Worm (Caenorhabditis elegans) whole organism, early embryonic: ENCODE measurements around the gene mtp-18.
A peak's percentile ranks its signal among the peaks of the same experiment; 100 is the strongest.

Experiments
- B0310.2 ChIP-seq: sonication (generic microtip); optimal IDR thresholded peaks from 2 replicates; lab custom pipeline; 2016; ENCODE audit warnings: mild to moderate bottlenecking, missing genetic modification characterization, missing compliant biosample characterization
- F13C5.2 ChIP-seq: sonication (generic microtip); optimal IDR thresholded peaks from 2 replicates; lab custom pipeline; 2017; ENCODE audit warnings: mild to moderate bottlenecking, missing genetic modification characterization, inconsistent platforms, missing compliant biosample characterization
- aly-1 ChIP-seq: sonication (generic microtip); optimal IDR thresholded peaks from 2 replicates; lab custom pipeline; 2016; ENCODE audit warnings: missing genetic modification characterization, missing compliant biosample characterization
- ama-1 ChIP-seq: fragments of 150-350 bp; optimal IDR thresholded peaks from 2 replicates; lab custom pipeline; 2014
- ceh-13 ChIP-seq: fragments of 200-800 bp; sonication (Bioruptor generic); optimal IDR thresholded peaks from 2 replicates; lab custom pipeline; 2018; ENCODE audit warnings: mild to moderate bottlenecking, missing genetic modification characterization, missing compliant biosample characterization
- ceh-36 ChIP-seq: sonication (generic microtip); optimal IDR thresholded peaks from 2 replicates; lab custom pipeline; 2016; ENCODE audit warnings: missing genetic modification characterization, inconsistent platforms, missing compliant biosample characterization
- ets-7 ChIP-seq: sonication (generic microtip); optimal IDR thresholded peaks from 2 replicates; lab custom pipeline; 2016; ENCODE audit warnings: missing genotype, missing genetic modification characterization, missing compliant biosample characterization
- flt-1 ChIP-seq: fragments of 200-800 bp; sonication (Bioruptor generic); IDR thresholded peaks from 2 replicates; pipeline ENCODE4 v1.3.6; 2022; ENCODE audit warnings: missing genetic modification characterization, missing compliant biosample characterization
- hmbx-1 ChIP-seq: sonication (generic microtip); optimal IDR thresholded peaks from 2 replicates; lab custom pipeline; 2016; ENCODE audit warnings: mild to moderate bottlenecking, missing genetic modification characterization, missing compliant biosample characterization
- hmg-4 ChIP-seq: fragments of 200-800 bp; sonication (Bioruptor generic); optimal IDR thresholded peaks from 2 replicates; lab custom pipeline; 2018; ENCODE audit warnings: mild to moderate bottlenecking, missing genetic modification characterization, missing compliant biosample characterization
- hnd-1 ChIP-seq: sonication (generic microtip); optimal IDR thresholded peaks from 2 replicates; lab custom pipeline; 2016; ENCODE audit warnings: missing genetic modification characterization, missing compliant biosample characterization
- pes-1 ChIP-seq: fragments of 200-800 bp; sonication (Bioruptor generic); IDR thresholded peaks from 2 replicates; pipeline ENCODE4 v1.3.6; 2022; ENCODE audit warnings: missing genetic modification reagents, missing genetic modification characterization, missing compliant biosample characterization
- scrt-1 ChIP-seq: fragments of 200-800 bp; sonication (Bioruptor generic); IDR thresholded peaks from 2 replicates; pipeline ENCODE4 v1.3.6; 2022; ENCODE audit warnings: missing genetic modification characterization, missing compliant biosample characterization
- sea-1 ChIP-seq: fragments of 200-800 bp; sonication (Bioruptor generic); conservative IDR thresholded peaks from 2 replicates; pipeline ENCODE4 v1.3.6; 2022; ENCODE audit warnings: missing genetic modification characterization, missing compliant biosample characterization
- tbx-11 ChIP-seq: fragments of 200-800 bp; sonication (Bioruptor generic); IDR thresholded peaks from 2 replicates; pipeline ENCODE4 v1.3.6; 2022; ENCODE audit warnings: missing genetic modification characterization, missing compliant biosample characterization
- tbx-37 ChIP-seq: fragments of 200-800 bp; sonication (Bioruptor generic); conservative IDR thresholded peaks from 2 replicates; pipeline ENCODE4 v1.3.6; 2022; ENCODE audit warnings: missing genetic modification reagents, missing genetic modification characterization, missing compliant biosample characterization
- tra-4 ChIP-seq: sonication (generic microtip); optimal IDR thresholded peaks from 2 replicates; lab custom pipeline; 2017; ENCODE audit warnings: missing genetic modification characterization, missing compliant biosample characterization

The mtp-18 gene

DNA sequence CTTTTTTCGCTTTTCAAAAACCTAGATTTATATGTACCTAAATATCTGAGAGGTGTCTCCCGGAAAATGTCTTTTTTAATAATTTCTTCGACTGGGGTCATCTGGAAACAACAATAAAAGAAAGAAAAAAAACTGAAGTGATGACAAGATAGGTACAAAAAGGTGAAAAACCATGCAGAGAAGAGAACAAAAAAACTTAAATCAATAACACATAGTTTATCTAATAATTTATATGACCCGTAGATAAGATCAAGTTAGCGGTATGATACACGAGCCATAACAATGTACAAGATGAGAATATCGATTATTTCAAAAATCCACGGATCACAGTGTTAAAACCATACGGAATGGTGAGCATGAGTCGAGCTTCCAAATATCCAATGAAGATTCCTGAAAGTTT lies at the start of gene mtp-18:
mtp-18 (minus strand) TSS at position 101 of the 400 bp plus-strand sequence.
- TF ChIP-seq ceh-13, result no peak
- TF ChIP-seq aly-1 (tag; lab: Kevin White, UChicago), result no peak
- no peak for TF ChIP-seq ceh-36 (tag; lab: Kevin White, UChicago)
- TF ChIP-seq flt-1 (GFP tag; lab: Robert Waterston, UW), result no peak

DNA sequence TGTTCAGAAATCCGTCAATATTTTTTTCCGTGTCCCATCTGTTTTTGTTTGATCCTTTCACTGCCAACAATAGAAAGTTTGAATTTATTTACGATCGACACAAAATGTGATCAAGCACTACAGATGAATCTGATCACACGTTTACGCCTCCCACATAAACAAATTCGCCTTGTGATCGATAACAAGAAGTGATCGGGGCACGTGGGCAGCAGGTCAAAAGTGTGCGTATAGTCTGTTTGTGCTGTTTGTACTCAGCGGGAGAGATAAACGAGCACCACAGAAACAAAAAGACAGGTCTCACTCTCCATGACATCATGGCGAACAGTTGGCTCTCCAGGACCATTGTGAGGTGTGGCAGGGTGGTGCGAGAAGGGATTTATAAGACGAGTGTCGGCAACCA lies 49.4 kb upstream of the mtp-18 start:
- no peak for TF ChIP-seq ama-1 (lab: Kevin White, UChicago)
- TF ChIP-seq tra-4 (tag; lab: Kevin White, UChicago), result no peak
- no peak for TF ChIP-seq B0310.2 (tag; lab: Kevin White, UChicago)
- TF ChIP-seq tbx-37 (GFP tag; lab: Robert Waterston, UW), result no peak
- TF ChIP-seq hmbx-1, result no peak
- TF ChIP-seq F13C5.2 (tag; lab: Kevin White, UChicago), result no peak
- no peak for TF ChIP-seq flt-1 (GFP tag; lab: Robert Waterston, UW)
- TF ChIP-seq ceh-36 (tag; lab: Kevin White, UChicago), result peak; percentile 49
- 0 out of 2 replicates have a peak, but pooled peaks have one; percentile 32 for TF ChIP-seq sea-1 (GFP tag; lab: Robert Waterston, UW)
- TF ChIP-seq scrt-1 (GFP tag; lab: Robert Waterston, UW), result no peak
- 0 out of 2 replicates have a peak, but pooled peaks have one; percentile 35 for TF ChIP-seq tbx-11 (GFP tag; lab: Robert Waterston, UW)
- no peak for TF ChIP-seq ceh-13
- no peak for TF ChIP-seq hnd-1 (tag; lab: Kevin White, UChicago)
- peak; percentile 58 for TF ChIP-seq hmg-4
- TF ChIP-seq pes-1 (GFP tag; lab: Robert Waterston, UW), result no peak
- TF ChIP-seq aly-1 (tag; lab: Kevin White, UChicago), result no peak
- TF ChIP-seq ets-7 (tag; lab: Kevin White, UChicago), result peak; percentile 6

DNA sequence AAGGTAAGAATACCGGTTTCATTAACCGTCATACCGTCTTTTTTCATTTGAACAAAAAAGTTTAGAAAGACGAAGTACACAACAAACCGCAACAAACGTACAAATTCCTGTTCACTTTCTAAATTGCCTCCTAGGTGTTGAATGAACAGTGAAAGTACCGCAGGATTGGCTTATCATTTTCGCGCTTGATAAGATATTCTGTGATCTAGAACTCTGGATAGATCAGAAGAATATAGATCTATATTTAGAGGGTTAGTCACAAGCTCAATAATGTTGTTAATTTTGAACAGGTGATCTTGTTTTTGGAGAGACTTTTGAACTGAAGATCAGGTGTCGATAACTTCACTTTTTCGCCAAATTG lies 48.4 kb upstream of the mtp-18 start:
- no peak for TF ChIP-seq ets-7 (tag; lab: Kevin White, UChicago)
- TF ChIP-seq ceh-13, result no peak
- no peak for TF ChIP-seq hmbx-1
- no peak for TF ChIP-seq hnd-1 (tag; lab: Kevin White, UChicago)
- TF ChIP-seq tbx-37 (GFP tag; lab: Robert Waterston, UW), result no peak
- no peak for TF ChIP-seq tbx-11 (GFP tag; lab: Robert Waterston, UW)
- no peak for TF ChIP-seq tra-4 (tag; lab: Kevin White, UChicago)
- TF ChIP-seq flt-1 (GFP tag; lab: Robert Waterston, UW), result no peak
- no peak for TF ChIP-seq sea-1 (GFP tag; lab: Robert Waterston, UW)
- TF ChIP-seq ceh-36 (tag; lab: Kevin White, UChicago), result no peak
- TF ChIP-seq hmg-4, result no peak
- TF ChIP-seq F13C5.2 (tag; lab: Kevin White, UChicago), result no peak
- no peak for TF ChIP-seq aly-1 (tag; lab: Kevin White, UChicago)
- TF ChIP-seq B0310.2 (tag; lab: Kevin White, UChicago), result no peak
- no peak for TF ChIP-seq scrt-1 (GFP tag; lab: Robert Waterston, UW)

DNA sequence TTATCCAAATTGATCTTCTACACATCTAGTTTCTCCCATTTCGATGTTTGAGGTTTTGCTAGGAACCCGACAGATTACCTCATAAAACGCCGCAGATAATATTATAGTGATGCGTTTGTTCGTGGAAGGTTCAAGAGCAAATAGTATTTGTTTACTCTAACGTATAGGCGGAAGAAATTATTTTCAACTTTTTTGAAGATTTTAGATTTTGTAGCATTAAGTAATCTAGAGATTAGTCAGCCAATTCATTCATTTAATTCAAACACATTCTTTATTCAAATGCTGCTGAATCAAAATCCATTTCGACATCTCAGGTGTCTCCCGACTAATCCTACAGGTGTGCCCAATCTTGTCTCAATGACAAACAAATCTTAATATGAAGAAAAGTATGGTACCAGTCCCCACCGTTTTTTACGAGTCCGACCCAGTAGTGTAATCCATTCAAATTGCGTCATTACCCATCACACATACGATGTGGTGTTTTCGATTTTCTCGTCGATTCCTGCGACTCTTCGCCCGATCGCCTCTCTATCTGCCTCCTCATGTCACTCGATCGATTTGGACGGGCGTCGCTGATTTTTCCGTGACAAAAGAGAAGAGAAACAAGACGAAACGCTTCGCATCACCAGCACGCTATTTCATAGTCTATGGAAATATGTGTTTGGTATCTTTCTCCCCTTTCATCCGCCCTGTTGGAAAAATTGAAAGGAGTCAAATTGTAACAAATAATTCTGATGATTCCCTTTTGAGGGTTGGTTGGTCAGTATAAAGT lies 47.9 kb upstream of the mtp-18 start:
- TF ChIP-seq ama-1 (lab: Kevin White, UChicago) (no peak), flt-1 (GFP tag; lab: Robert Waterston, UW) (no peak), sea-1 (GFP tag; lab: Robert Waterston, UW) (peak; percentile 56; the same call in 1 of the 2 replicates), ceh-36 (tag; lab: Kevin White, UChicago) (peak; percentile 24), hmg-4 (peak; percentile 67), pes-1 (GFP tag; lab: Robert Waterston, UW) (0 out of 2 replicates have a peak, but pooled peaks have one; percentile 11), scrt-1 (GFP tag; lab: Robert Waterston, UW) (no peak), ets-7 (tag; lab: Kevin White, UChicago) (no peak)

ce11 chrX:6253566-6253898 lies 47.3 kb upstream of the mtp-18 start:
- TF ChIP-seq F13C5.2 (tag; lab: Kevin White, UChicago), result no peak
- TF ChIP-seq aly-1 (tag; lab: Kevin White, UChicago), result no peak
- TF ChIP-seq ama-1 (lab: Kevin White, UChicago), result no peak
- TF ChIP-seq pes-1 (GFP tag; lab: Robert Waterston, UW), result no peak
- no peak for TF ChIP-seq flt-1 (GFP tag; lab: Robert Waterston, UW)
- TF ChIP-seq ceh-13, result no peak

ce11 chrX:6253160-6253559 lies 47.0 kb upstream of the mtp-18 start:
- TF ChIP-seq pes-1 (GFP tag; lab: Robert Waterston, UW), result no peak
- TF ChIP-seq tra-4 (tag; lab: Kevin White, UChicago), result no peak
- TF ChIP-seq ceh-36 (tag; lab: Kevin White, UChicago), result no peak

DNA sequence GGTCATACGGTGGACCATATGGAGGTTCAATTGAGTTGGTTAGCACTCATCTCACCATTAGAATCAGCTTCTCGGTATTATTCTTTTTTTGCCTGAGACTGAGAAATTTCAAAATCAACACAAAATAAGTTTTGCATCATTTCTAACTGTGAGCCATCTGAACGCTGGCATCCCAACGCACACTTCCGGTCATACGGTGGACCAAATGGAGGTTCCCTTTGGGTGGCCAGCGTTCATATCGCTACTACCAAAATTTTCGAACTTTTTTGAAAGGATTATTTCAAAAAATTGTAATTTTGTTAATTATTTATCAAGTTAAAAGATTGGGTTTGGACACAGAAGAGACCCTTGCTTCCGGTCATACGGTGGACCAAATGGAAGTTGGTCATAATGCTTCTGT lies 46.5 kb upstream of the mtp-18 start:
- TF ChIP-seq hmg-4, result no peak
- TF ChIP-seq ets-7 (tag; lab: Kevin White, UChicago), result peak; percentile 14

ce11 chrX:6251947-6252617 lies 45.9 kb upstream of the mtp-18 start:
- TF ChIP-seq aly-1 (tag; lab: Kevin White, UChicago) (peak; percentile 61), hmg-4 (peak; percentile 48), ceh-13 (no peak), hnd-1 (tag; lab: Kevin White, UChicago) (no peak), B0310.2 (tag; lab: Kevin White, UChicago) (no peak), ets-7 (tag; lab: Kevin White, UChicago) (no peak), flt-1 (GFP tag; lab: Robert Waterston, UW) (no peak), ama-1 (lab: Kevin White, UChicago) (peak; percentile 91), tbx-37 (GFP tag; lab: Robert Waterston, UW) (no peak), hmbx-1 (no peak), sea-1 (GFP tag; lab: Robert Waterston, UW) (peak; percentile 57; the same call in 1 of the 2 replicates), scrt-1 (GFP tag; lab: Robert Waterston, UW) (0 out of 2 replicates have a peak, but pooled peaks have one; percentile 54), F13C5.2 (tag; lab: Kevin White, UChicago) (peak; percentile 1), tra-4 (tag; lab: Kevin White, UChicago) (no peak)
